Fruit fly (Drosophila melanogaster) whole organism, pupa: ENCODE data around the gene CG5892.

ENCODE experiments used
- CG10348 ChIP-seq: fragments of 200-800 bp; sonication (Bioruptor generic); IDR thresholded peaks from 2 replicates; pipeline ENCODE4 v1.3.6; 2022; ENCODE audit warnings: missing biosample characterization, missing genetic modification characterization
- CG14655 ChIP-seq: fragments of 200-800 bp; sonication (Bioruptor generic); optimal IDR thresholded peaks from 3 replicates; lab custom pipeline; 2017; ENCODE audit warnings: mild to moderate bottlenecking, missing biosample characterization, missing genetic modification reagents, missing genetic modification characterization
- CG17806 ChIP-seq: fragments of 200-800 bp; sonication (Bioruptor generic); optimal IDR thresholded peaks from 2 replicates; lab custom pipeline; 2018; ENCODE audit warnings: missing biosample characterization, mild to moderate bottlenecking, missing genetic modification characterization, moderate library complexity
- CG9948 ChIP-seq: fragments of 200-800 bp; sonication (Bioruptor generic); optimal IDR thresholded peaks from 2 replicates; lab custom pipeline; 2018; ENCODE audit warnings: missing biosample characterization, mild to moderate bottlenecking, missing genetic modification characterization, moderate library complexity
- D1 ChIP-seq: fragments of 200-800 bp; sonication (Bioruptor generic); optimal IDR thresholded peaks from 2 replicates; lab custom pipeline; 2018; ENCODE audit warnings: missing biosample characterization, mild to moderate bottlenecking, missing genetic modification characterization, moderate library complexity
- EcR ChIP-seq: fragments of 200-800 bp; sonication (Bioruptor generic); optimal IDR thresholded peaks from 3 replicates; lab custom pipeline; 2019; ENCODE audit warnings: missing biosample characterization, missing genetic modification characterization, mild to moderate bottlenecking, moderate library complexity, missing genetic modification reagents
- Ets98B ChIP-seq: fragments of 200-800 bp; sonication (Bioruptor generic); IDR thresholded peaks from 2 replicates; pipeline ENCODE4 v1.3.6; 2022; ENCODE audit warnings: missing biosample characterization, missing genetic modification characterization
- Snoo ChIP-seq: fragments of 200-800 bp; sonication (Bioruptor generic); optimal IDR thresholded peaks from 3 replicates; lab custom pipeline; 2017; ENCODE audit warnings: missing biosample characterization, mild to moderate bottlenecking, missing genetic modification characterization, inconsistent platforms
- rn ChIP-seq: fragments of 200-800 bp; sonication (Bioruptor generic); IDR thresholded peaks from 2 replicates; pipeline ENCODE4 v1.3.6; 2022; ENCODE audit warnings: missing biosample characterization, missing genetic modification characterization

dm6 chr3R:21210081-21210480 is 32.3 kb upstream of the CG5892 start:
- TF ChIP-seq Snoo (tag; lab: Kevin White, UChicago) (no peak), EcR (GFP tag; lab: Kevin White, UChicago) (no peak), rn (GFP tag; lab: Robert Waterston, UW) (no peak), Ets98B (GFP tag; lab: Robert Waterston, UW) (no peak), CG10348 (GFP tag; lab: Robert Waterston, UW) (no peak), CG9948 (tag; lab: Kevin White, UChicago) (no peak), CG17806 (tag; lab: Kevin White, UChicago) (no peak), D1 (no peak), CG14655 (GFP tag; lab: Kevin White, UChicago) (no peak)
